Worm (Caenorhabditis elegans) whole organism, L4 larva: ENCODE measurements around the gene ftr-1.

Source experiments
- ZK337.2 ChIP-seq: fragments of 200-800 bp; sonication (Bioruptor generic); IDR thresholded peaks from 2 replicates; pipeline ENCODE4 v1.3.6; 2022; ENCODE audit warnings: missing genetic modification reagents, missing genetic modification characterization, missing compliant biosample characterization
- aly-2 ChIP-seq: sonication (generic microtip); optimal IDR thresholded peaks from 2 replicates; lab custom pipeline; 2018; ENCODE audit warnings: missing biosample characterization, missing genetic modification characterization
- dpl-1 ChIP-seq: fragments of 150-350 bp; optimal IDR thresholded peaks from 2 replicates; lab custom pipeline; 2014; ENCODE audit warnings: missing biosample characterization, missing genetic modification reagents, missing genetic modification characterization
- fkh-10 ChIP-seq: fragments of 150-350 bp; optimal IDR thresholded peaks from 2 replicates; lab custom pipeline; 2014; ENCODE audit warnings: missing biosample characterization, missing genetic modification reagents, missing genetic modification characterization
- lin-13 ChIP-seq: fragments of 150-350 bp; optimal IDR thresholded peaks from 2 replicates; lab custom pipeline; 2014; ENCODE audit warnings: missing biosample characterization, missing genetic modification reagents, missing genetic modification characterization
- nhr-6 ChIP-seq: fragments of 150-350 bp; optimal IDR thresholded peaks from 2 replicates; lab custom pipeline; 2014; ENCODE audit warnings: missing biosample characterization, missing genetic modification characterization
- pha-4 ChIP-seq, 2 experiments: fragments of 150-350 bp in 1 of 2; fragments of 200-800 bp in 1 of 2; sonication (Bioruptor generic) in 1 of 2; IDR thresholded peaks in 1 of 2; optimal IDR thresholded peaks in 1 of 2; 2 replicates each; pipeline versions ENCODE4 v1.3.6 to Lab custom; 2014 to 2022; ENCODE audit warnings: missing genetic modification characterization in 2 of 2, missing genetic modification reagents in 2 of 2, missing biosample characterization in 1 of 2, missing compliant biosample characterization in 1 of 2
- skn-1 ChIP-seq: fragments of 150-350 bp; optimal IDR thresholded peaks from 2 replicates; lab custom pipeline; 2014; ENCODE audit warnings: missing biosample characterization, missing genetic modification characterization
- unc-62 ChIP-seq, 3 experiments: fragments of 150-350 bp in 1 of 3; sonication (generic microtip); optimal IDR thresholded peaks in 2 of 3; peaks in 1 of 3; 1 replicate in 1 of 3; 2 replicates in 2 of 3; lab custom pipeline; 2014 to 2017; ENCODE audit warnings: missing biosample characterization in 3 of 3, missing genetic modification characterization in 3 of 3, missing genetic modification reagents in 3 of 3, missing genotype in 1 of 3
- zag-1 ChIP-seq: fragments of 150-350 bp; optimal IDR thresholded peaks from 2 replicates; lab custom pipeline; 2014; ENCODE audit warnings: missing biosample characterization, missing genetic modification characterization

ce11 chrV:20196671-20197070 is at the start of gene ftr-1:
- TF ChIP-seq fkh-10 (GFP tag; lab: Kevin White, UChicago) (no peak), pha-4 (GFP tag; IDR thresholded peaks at IDR 0.05; lab: Robert Waterston, UW) (no peak), pha-4 (tag; optimal IDR thresholded peaks at IDR 0.05; lab: Kevin White, UChicago) (no peak), aly-2 (tag; lab: Kevin White, UChicago) (no peak), ZK337.2 (GFP tag; lab: Robert Waterston, UW) (no peak), unc-62 (GFP tag; optimal IDR thresholded peaks at IDR 0.05 in 1 of 2; lab: Kevin White, UChicago) (no peak), unc-62 (tag; optimal IDR thresholded peaks at IDR 0.05; lab: Kevin White, UChicago) (no peak), zag-1 (tag; lab: Kevin White, UChicago) (no peak), dpl-1 (GFP tag; lab: Kevin White, UChicago) (no peak), skn-1 (no peak), nhr-6 (tag; lab: Kevin White, UChicago) (no peak), lin-13 (GFP tag; lab: Kevin White, UChicago) (no peak)
